Worm (Caenorhabditis elegans): ENCODE measurements around the gene lim-4.

- TF ChIP-seq ztf-11 (tag; optimal IDR thresholded peaks at IDR 0.05), result no peak
- no peak for TF ChIP-seq pha-4 (GFP tag; IDR thresholded peaks at IDR 0.05)
- TF ChIP-seq pha-4 (tag; optimal IDR thresholded peaks at IDR 0.05), result no peak
- TF ChIP-seq lin-39 (tag; optimal IDR thresholded peaks at IDR 0.05), result no peak
- no peak for TF ChIP-seq Y105C5A.15 (GFP tag; IDR thresholded peaks at IDR 0.05)
- no peak for TF ChIP-seq nhr-6 (tag; optimal IDR thresholded peaks at IDR 0.05)
- no peak for TF ChIP-seq zip-11 (GFP tag; IDR thresholded peaks at IDR 0.05)
- TF ChIP-seq aha-1 (tag), result peak; percentile 58
- TF ChIP-seq jun-1 (tag; optimal IDR thresholded peaks at IDR 0.05), result no peak
- TF ChIP-seq ZK337.2 (GFP tag; IDR thresholded peaks at IDR 0.05), result no peak
- no peak for TF ChIP-seq ceh-20 (GFP tag; IDR thresholded peaks at IDR 0.05)
- no peak for TF ChIP-seq F10B5.3 (tag; optimal IDR thresholded peaks at IDR 0.05)
- no peak for TF ChIP-seq daf-12 (tag; optimal IDR thresholded peaks at IDR 0.05)
- TF ChIP-seq lin-13 (GFP tag; optimal IDR thresholded peaks at IDR 0.05), result no peak
Observed at ce11 chrX:3828598-3829204, 44.6 kb downstream of the lim-4 start.
